Fruit fly (Drosophila melanogaster): ENCODE results near the gene CG9257.

The CG9257 gene

dm6 chr2L:21107651-21108489 lies 5.3 kb downstream of the CG9257 start (continued):
- TF ChIP-seq CG16815 (GFP tag; optimal IDR thresholded peaks at IDR 0.05) (no peak), CG17361 (GFP tag; IDR thresholded peaks at IDR 0.05) (no peak), HHEX (GFP tag; optimal IDR thresholded peaks at IDR 0.05) (peak; percentile 31), sna (GFP tag; IDR thresholded peaks at IDR 0.05; ENCODE audit: partially characterized antibody) (no peak), psq (GFP tag; optimal IDR thresholded peaks at IDR 0.05) (peak; percentile 62), ranshi (GFP tag; IDR thresholded peaks at IDR 0.05) (no peak), CG2712 (tag; optimal IDR thresholded peaks at IDR 0.05) (peak; percentile 12), Blimp-1 (GFP tag; optimal IDR thresholded peaks at IDR 0.05) (no peak), hbn (GFP tag; IDR thresholded peaks at IDR 0.05; ENCODE audit: partially characterized antibody) (no peak), chn (GFP tag; optimal IDR thresholded peaks at IDR 0.05) (no peak), CG3163 (GFP tag; optimal IDR thresholded peaks at IDR 0.05) (no peak), pum (GFP tag; optimal IDR thresholded peaks at IDR 0.05) (no peak), nau (GFP tag; optimal IDR thresholded peaks at IDR 0.05) (peak; percentile 47), Sox102F (GFP tag; optimal IDR thresholded peaks at IDR 0.05) (peak; percentile 43), CG9817 (tag; optimal IDR thresholded peaks at IDR 0.05) (no peak), Jarid2 (GFP tag; optimal IDR thresholded peaks at IDR 0.05) (peak; percentile 50), nmo (GFP tag; optimal IDR thresholded peaks at IDR 0.05) (peak; percentile 23), Dll (GFP tag; IDR thresholded peaks at IDR 0.05; ENCODE audit: partially characterized antibody) (0 out of 4 replicates have a peak, but pooled peaks have one; percentile 14), sens (GFP tag) (peak; percentile 84), Fer2 (tag; optimal IDR thresholded peaks at IDR 0.05) (no peak), Lpt (GFP tag; optimal IDR thresholded peaks at IDR 0.05) (no peak), phol (tag; optimal IDR thresholded peaks at IDR 0.05) (peak; percentile 33), fd96Cb (tag; optimal IDR thresholded peaks at IDR 0.05) (peak; percentile 7), Bgb (GFP tag; IDR thresholded peaks at IDR 0.05; ENCODE audit: partially characterized antibody) (no peak), Chrac-16 (GFP tag; optimal IDR thresholded peaks at IDR 0.05) (no peak), CG16779 (GFP tag; IDR thresholded peaks at IDR 0.05) (no peak), twi (tag; optimal IDR thresholded peaks at IDR 0.05) (no peak), Ets65A (GFP tag) (peak; percentile 33), D (optimal IDR thresholded peaks at IDR 0.05) (no peak), D (GFP tag; optimal IDR thresholded peaks at IDR 0.05) (no peak), CG3065 (GFP tag; optimal IDR thresholded peaks at IDR 0.05) (no peak), HLH3B (GFP tag; IDR thresholded peaks at IDR 0.05) (no peak), crc (GFP tag; optimal IDR thresholded peaks at IDR 0.05) (no peak), CG9727 (GFP tag; optimal IDR thresholded peaks at IDR 0.05) (no peak), Med (GFP tag) (peak; percentile 77), stwl (tag; optimal IDR thresholded peaks at IDR 0.05) (peak; percentile 23), YL-1 (GFP tag; optimal IDR thresholded peaks at IDR 0.05) (no peak), ci (GFP tag; IDR thresholded peaks at IDR 0.05) (no peak), CG18011 (GFP tag; optimal IDR thresholded peaks at IDR 0.05) (no peak), zfh2 (GFP tag; optimal IDR thresholded peaks at IDR 0.05) (no peak), CG14441 (GFP tag; IDR thresholded peaks at IDR 0.05) (no peak), CG17385 (GFP tag; optimal IDR thresholded peaks at IDR 0.05) (peak; percentile 17), pros (GFP tag; optimal IDR thresholded peaks at IDR 0.05) (no peak), CG4424 (GFP tag; optimal IDR thresholded peaks at IDR 0.05) (peak; percentile 32), bbx (GFP tag; IDR thresholded peaks at IDR 0.05; ENCODE audit: partially characterized antibody) (0 out of 2 replicates have a peak, but pooled peaks have one; percentile 22), CG7963 (GFP tag; IDR thresholded peaks at IDR 0.05; ENCODE audit: partially characterized antibody) (no peak), CG12659 (GFP tag; optimal IDR thresholded peaks at IDR 0.05) (no peak), slbo (GFP tag; IDR thresholded peaks at IDR 0.05) (no peak), Kr (GFP tag; optimal IDR thresholded peaks at IDR 0.05) (no peak)

All from whole organism, embryonic.